Worm (Caenorhabditis elegans): ENCODE measurements around the gene F35E8.7.

DNA sequence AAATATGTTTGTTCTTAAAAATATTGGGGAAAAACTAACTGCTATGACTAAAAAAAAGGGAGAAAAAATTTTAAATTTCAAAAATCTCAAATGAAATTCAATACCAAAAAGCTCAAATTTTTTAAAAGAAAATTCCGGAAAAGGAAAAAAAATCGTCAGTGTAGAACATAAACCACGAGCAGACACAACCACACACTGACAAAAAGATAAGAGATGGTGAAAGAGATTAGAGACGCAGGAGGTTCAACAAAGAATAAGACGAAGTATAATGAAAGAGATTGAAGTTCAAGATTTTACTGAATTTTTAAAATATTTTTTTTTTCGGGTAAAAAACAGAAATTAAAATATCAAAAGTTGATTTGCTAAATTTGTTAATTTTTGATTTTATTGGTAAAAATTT lies 33.8 kb upstream of the F35E8.7 start:
- no peak for TF ChIP-seq hpl-2 (GFP tag; optimal IDR thresholded peaks at IDR 0.05)
- TF ChIP-seq ceh-82 (tag; optimal IDR thresholded peaks at IDR 0.05): no peak
- no peak for TF ChIP-seq skn-1 (tag; optimal IDR thresholded peaks at IDR 0.05)
- TF ChIP-seq rnt-1 (tag; optimal IDR thresholded peaks at IDR 0.05): no peak
- TF ChIP-seq sox-4 (tag; optimal IDR thresholded peaks at IDR 0.05): no peak
- no peak for TF ChIP-seq fos-1 (tag; optimal IDR thresholded peaks at IDR 0.05)
- TF ChIP-seq sptf-1 (tag; optimal IDR thresholded peaks at IDR 0.05): no peak
- no peak for TF ChIP-seq ztf-11 (tag; optimal IDR thresholded peaks at IDR 0.05)

Data from whole organism, L1 larva.